Fruit fly (Drosophila melanogaster) whole organism, embryonic: ENCODE data around the gene shakB.

Experiments
- BtbVII ChIP-seq: fragments of 200-800 bp; sonication (Bioruptor generic); optimal IDR thresholded peaks from 3 replicates; lab custom pipeline; 2017; ENCODE audit warnings: missing biosample characterization, mild to moderate bottlenecking, missing genetic modification characterization
- Bteb2 ChIP-seq: fragments of 200-800 bp; sonication (Bioruptor generic); optimal IDR thresholded peaks from 2 replicates; lab custom pipeline; 2016; ENCODE audit warnings: missing biosample characterization, missing genetic modification characterization
- CG10321 ChIP-seq: fragments of 200-800 bp; sonication (Bioruptor generic); IDR thresholded peaks from 2 replicates; pipeline ENCODE4 v1.3.6; 2022; ENCODE audit warnings: missing biosample characterization, missing genetic modification characterization
- CG12071 ChIP-seq: fragments of 200-800 bp; sonication (Bioruptor generic); optimal IDR thresholded peaks from 3 replicates; lab custom pipeline; 2018; ENCODE audit warnings: missing biosample characterization, mild to moderate bottlenecking, missing genetic modification characterization
- CG15011 ChIP-seq: fragments of 200-800 bp; sonication (Bioruptor generic); optimal IDR thresholded peaks from 3 replicates; lab custom pipeline; 2018; ENCODE audit warnings: missing biosample characterization, mild to moderate bottlenecking, missing genetic modification characterization
- CG1529 ChIP-seq: fragments of 200-800 bp; sonication (Bioruptor generic); optimal IDR thresholded peaks from 3 replicates; lab custom pipeline; 2018; ENCODE audit warnings: missing biosample characterization, missing genetic modification characterization
- CG15479 ChIP-seq: fragments of 200-800 bp; sonication (Bioruptor generic); optimal IDR thresholded peaks from 3 replicates; lab custom pipeline; 2019; ENCODE audit warnings: missing biosample characterization, mild to moderate bottlenecking, missing genetic modification characterization, moderate library complexity
- CG17361 ChIP-seq: fragments of 200-800 bp; sonication (Bioruptor generic); IDR thresholded peaks from 3 replicates; pipeline ENCODE4 v1.3.6; 2022; ENCODE audit warnings: missing biosample characterization, missing genetic modification characterization
- CG2116 ChIP-seq: fragments of 200-800 bp; sonication (Bioruptor generic); optimal IDR thresholded peaks from 3 replicates; lab custom pipeline; 2018; ENCODE audit warnings: missing biosample characterization, mild to moderate bottlenecking, missing genetic modification characterization
- CG31441 ChIP-seq: fragments of 200-800 bp; sonication (Bioruptor generic); IDR thresholded peaks from 2 replicates; pipeline ENCODE4 v1.3.6; 2022; ENCODE audit warnings: missing biosample characterization, missing genetic modification characterization
- CG3726 ChIP-seq: fragments of 200-800 bp; sonication (Bioruptor generic); IDR thresholded peaks from 3 replicates; pipeline ENCODE4, ENCODE4 v1.3.6; 2022; ENCODE audit warnings: missing biosample characterization, missing genetic modification characterization
- CG42726 ChIP-seq: fragments of 200-800 bp; sonication (Bioruptor generic); IDR thresholded peaks from 2 replicates; pipeline ENCODE4 v1.3.6; 2022; ENCODE audit warnings: missing biosample characterization, missing genetic modification characterization; ENCODE audit not compliant: partially characterized antibody
- CG6791 ChIP-seq: fragments of 200-800 bp; sonication (Bioruptor generic); IDR thresholded peaks from 3 replicates; pipeline ENCODE4 v1.3.6; 2022; ENCODE audit warnings: missing biosample characterization, missing genetic modification characterization; ENCODE audit not compliant: partially characterized antibody
- CG7372 ChIP-seq: fragments of 200-800 bp; sonication (Bioruptor generic); IDR thresholded peaks from 2 replicates; pipeline ENCODE4 v1.3.6; 2022; ENCODE audit warnings: missing biosample characterization, missing genetic modification characterization
- CG7745 ChIP-seq: fragments of 200-800 bp; sonication (Bioruptor generic); optimal IDR thresholded peaks from 2 replicates; lab custom pipeline; 2018; ENCODE audit warnings: missing biosample characterization, mild to moderate bottlenecking, missing genetic modification characterization, moderate library complexity
- CG8290 ChIP-seq, 3 experiments: fragments of 200-800 bp; sonication (Bioruptor generic); optimal IDR thresholded peaks; 2 replicates each; lab custom pipeline; 2016 to 2019; ENCODE audit warnings: missing biosample characterization in 3 of 3, missing genetic modification characterization in 3 of 3, mild to moderate bottlenecking in 2 of 3, moderate library complexity in 1 of 3
- CG8388 ChIP-seq: fragments of 200-800 bp; sonication (Bioruptor generic); optimal IDR thresholded peaks from 2 replicates; lab custom pipeline; 2019; ENCODE audit warnings: missing biosample characterization, mild to moderate bottlenecking, missing genetic modification characterization, moderate library complexity
- Deaf1 ChIP-seq: fragments of 200-800 bp; optimal IDR thresholded peaks from 3 replicates; lab custom pipeline; 2019; ENCODE audit warnings: missing biosample characterization, mild to moderate bottlenecking, missing genetic modification characterization, moderate library complexity
- Dip2 ChIP-seq: fragments of 200-800 bp; sonication (Bioruptor generic); IDR thresholded peaks from 2 replicates; pipeline ENCODE4 v1.3.6; 2022; ENCODE audit warnings: missing biosample characterization, missing genetic modification characterization
- Dp ChIP-seq: fragments of 200-800 bp; sonication (Bioruptor generic); optimal IDR thresholded peaks from 2 replicates; lab custom pipeline; 2018; ENCODE audit warnings: missing biosample characterization, mild to moderate bottlenecking, missing genetic modification characterization, moderate library complexity
- HHEX ChIP-seq: fragments of 200-800 bp; sonication (Bioruptor generic); optimal IDR thresholded peaks from 3 replicates; lab custom pipeline; 2017; ENCODE audit warnings: missing biosample characterization, mild to moderate bottlenecking, missing genetic modification characterization, missing genetic modification reagents
- HLHmδ ChIP-seq: fragments of 200-800 bp; sonication (Bioruptor generic); optimal IDR thresholded peaks from 2 replicates; lab custom pipeline; 2018; ENCODE audit warnings: missing biosample characterization, mild to moderate bottlenecking, missing genetic modification characterization, moderate library complexity
- Hand ChIP-seq: fragments of 200-800 bp; sonication (Bioruptor generic); optimal IDR thresholded peaks from 2 replicates; lab custom pipeline; 2017; ENCODE audit warnings: mild to moderate bottlenecking, missing biosample characterization, missing genetic modification reagents, missing genetic modification characterization
- Hr3 ChIP-seq: fragments of 200-800 bp; sonication (Bioruptor generic); optimal IDR thresholded peaks from 3 replicates; lab custom pipeline; 2016; ENCODE audit warnings: missing biosample characterization, missing genetic modification characterization
- Meics ChIP-seq: fragments of 200-800 bp; sonication (Bioruptor generic); optimal IDR thresholded peaks from 2 replicates; lab custom pipeline; 2017; ENCODE audit warnings: missing biosample characterization, mild to moderate bottlenecking, missing genetic modification characterization
- Mes4 ChIP-seq: fragments of 200-800 bp; sonication (Bioruptor generic); optimal IDR thresholded peaks from 2 replicates; lab custom pipeline; 2016; ENCODE audit warnings: missing biosample characterization, missing genetic modification characterization
- Nf-YA ChIP-seq: fragments of 200-800 bp; sonication (Bioruptor generic); IDR thresholded peaks from 2 replicates; pipeline ENCODE4 v1.3.6; 2022; ENCODE audit warnings: missing biosample characterization, missing genetic modification characterization
- Ravus ChIP-seq: fragments of 200-800 bp; sonication (Bioruptor generic); IDR thresholded peaks from 2 replicates; pipeline ENCODE4 v1.3.6; 2022; ENCODE audit warnings: missing biosample characterization, missing genetic modification characterization
- Sry-β ChIP-seq: fragments of 200-800 bp; sonication (Bioruptor generic); optimal IDR thresholded peaks from 2 replicates; lab custom pipeline; 2018; ENCODE audit warnings: missing biosample characterization, mild to moderate bottlenecking, missing genetic modification characterization, moderate library complexity
- Ssrp ChIP-seq: fragments of 200-800 bp; sonication (Bioruptor generic); optimal IDR thresholded peaks from 2 replicates; lab custom pipeline; 2018; ENCODE audit warnings: missing biosample characterization, mild to moderate bottlenecking, missing genetic modification characterization, moderate library complexity
- TFAM ChIP-seq: fragments of 200-800 bp; sonication (Bioruptor generic); optimal IDR thresholded peaks from 2 replicates; lab custom pipeline; 2017; ENCODE audit warnings: missing biosample characterization, missing genetic modification characterization, inconsistent platforms
- Xbp1 ChIP-seq: fragments of 200-800 bp; sonication (Bioruptor generic); optimal IDR thresholded peaks from 3 replicates; lab custom pipeline; 2016; ENCODE audit warnings: missing biosample characterization, mild to moderate bottlenecking, missing genetic modification characterization
- ab ChIP-seq: fragments of 200-800 bp; sonication (Bioruptor generic); optimal IDR thresholded peaks from 2 replicates; lab custom pipeline; 2016; ENCODE audit warnings: missing biosample characterization, missing genetic modification characterization
- aop ChIP-seq: fragments of 200-800 bp; sonication (Bioruptor generic); IDR thresholded peaks from 2 replicates; pipeline ENCODE4 v1.3.6; 2022; ENCODE audit warnings: missing biosample characterization, missing genetic modification characterization
- ase ChIP-seq: fragments of 200-800 bp; sonication (Bioruptor generic); IDR thresholded peaks from 3 replicates; pipeline ENCODE4 v1.3.6; 2022; ENCODE audit warnings: missing biosample characterization, missing genetic modification characterization
- bowl ChIP-seq: fragments of 200-800 bp; sonication (Bioruptor generic); IDR thresholded peaks from 2 replicates; pipeline ENCODE4 v1.3.6; 2022; ENCODE audit warnings: missing biosample characterization, missing genetic modification characterization
- bsh ChIP-seq, 2 experiments: fragments of 200-800 bp; sonication (Bioruptor generic); optimal IDR thresholded peaks; 2 replicates each; lab custom pipeline; 2017 to 2018; ENCODE audit warnings: mild to moderate bottlenecking in 2 of 2, missing biosample characterization in 2 of 2, missing genetic modification characterization in 2 of 2, moderate library complexity in 1 of 2
- cato ChIP-seq: fragments of 200-800 bp; sonication (Bioruptor generic); optimal IDR thresholded peaks from 2 replicates; lab custom pipeline; 2016; ENCODE audit warnings: missing biosample characterization, missing genetic modification characterization, borderline replicate concordance
- chn ChIP-seq: fragments of 200-800 bp; sonication (Bioruptor generic); optimal IDR thresholded peaks from 2 replicates; lab custom pipeline; 2016; ENCODE audit warnings: missing biosample characterization, missing genetic modification characterization
- dati ChIP-seq: fragments of 200-800 bp; sonication (Bioruptor generic); IDR thresholded peaks from 2 replicates; pipeline ENCODE4 v1.3.6; 2022; ENCODE audit warnings: missing biosample characterization, missing genetic modification characterization
- disco-r ChIP-seq: fragments of 200-800 bp; sonication (Bioruptor generic); optimal IDR thresholded peaks from 2 replicates; lab custom pipeline; 2016; ENCODE audit warnings: missing biosample characterization, missing genetic modification characterization
- dmrt99B ChIP-seq: fragments of 200-800 bp; sonication (Bioruptor generic); optimal IDR thresholded peaks from 2 replicates; lab custom pipeline; 2018; ENCODE audit warnings: missing biosample characterization, mild to moderate bottlenecking, missing genetic modification characterization, moderate library complexity
- fd96Cb ChIP-seq: fragments of 200-800 bp; sonication (Bioruptor generic); optimal IDR thresholded peaks from 2 replicates; lab custom pipeline; 2018; ENCODE audit warnings: missing biosample characterization, mild to moderate bottlenecking, missing genetic modification characterization, moderate library complexity
- gem ChIP-seq: fragments of 200-800 bp; sonication (Bioruptor generic); optimal IDR thresholded peaks from 2 replicates; lab custom pipeline; 2019; ENCODE audit warnings: missing biosample characterization, mild to moderate bottlenecking, missing genetic modification characterization, moderate library complexity
- gro ChIP-seq: fragments of 200-800 bp; sonication (Bioruptor generic); optimal IDR thresholded peaks from 2 replicates; lab custom pipeline; 2016; ENCODE audit warnings: missing biosample characterization, missing genetic modification characterization
- kay ChIP-seq: fragments of 200-800 bp; sonication (Bioruptor generic); optimal IDR thresholded peaks from 2 replicates; lab custom pipeline; 2016; ENCODE audit warnings: missing biosample characterization, missing genetic modification characterization
- lilli ChIP-seq: fragments of 200-800 bp; sonication (Bioruptor generic); optimal IDR thresholded peaks from 3 replicates; lab custom pipeline; 2016; ENCODE audit warnings: missing biosample characterization, missing genetic modification characterization
- ssp ChIP-seq: fragments of 200-800 bp; sonication (Bioruptor generic); IDR thresholded peaks from 2 replicates; pipeline ENCODE4 v1.3.6; 2022; ENCODE audit warnings: missing biosample characterization, missing genetic modification characterization
- tin ChIP-seq: fragments of 200-800 bp; sonication (Bioruptor generic); optimal IDR thresholded peaks from 3 replicates; lab custom pipeline; 2016; ENCODE audit warnings: missing biosample characterization, missing genetic modification characterization
- toy ChIP-seq: fragments of 200-800 bp; sonication (Bioruptor generic); IDR thresholded peaks from 2 replicates; pipeline ENCODE4 v1.3.6; 2022; ENCODE audit warnings: missing biosample characterization, missing genetic modification characterization

shakB gene

DNA sequence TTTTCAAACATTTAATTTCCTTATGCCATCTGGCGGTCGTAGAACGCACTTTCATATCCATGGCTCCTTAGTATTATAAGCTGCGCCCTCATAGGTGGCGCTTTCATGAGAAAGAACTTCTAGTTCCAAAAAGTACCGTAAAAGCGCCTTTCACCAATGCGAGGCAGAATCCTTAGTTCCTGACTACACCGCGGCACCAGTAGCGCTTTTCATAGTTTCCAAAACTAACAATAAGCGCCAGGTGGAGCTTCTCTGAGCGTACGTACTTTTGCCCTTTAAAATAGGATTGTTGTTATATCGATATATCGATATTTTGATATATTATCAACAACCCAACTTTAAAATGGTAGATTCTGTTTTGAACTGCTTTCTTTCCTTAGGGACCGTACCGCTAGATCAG lies 166.4 kb downstream of the shakB start (continued):
- peak; percentile 81 for TF ChIP-seq Hr3 (GFP tag; lab: Kevin White, UChicago)
- TF ChIP-seq disco-r (GFP tag; lab: Kevin White, UChicago): peak; percentile 50
- TF ChIP-seq tin: peak; percentile 89
- TF ChIP-seq CG8388 (GFP tag; lab: Kevin White, UChicago): peak; percentile 32
- peak; percentile 82 for TF ChIP-seq lilli
- TF ChIP-seq bsh (GFP tag; optimal IDR thresholded peaks at IDR 0.05; lab: Kevin White, UChicago): peak in 1 of 2 experiments; percentile 71
- TF ChIP-seq CG7745: no peak
- peak; percentile 41; the same call in 1 of the 2 replicates for TF ChIP-seq CG10321 (GFP tag; lab: Robert Waterston, UW)
- TF ChIP-seq ase (GFP tag; lab: Robert Waterston, UW): peak; percentile 83; the same call in 2 of the 3 replicates
- peak; percentile 61 for TF ChIP-seq dmrt99B
- peak; percentile 41 for TF ChIP-seq Sry-β (GFP tag; lab: Kevin White, UChicago)
- peak; percentile 42 for TF ChIP-seq BtbVII (GFP tag; lab: Kevin White, UChicago)
- TF ChIP-seq HLHmδ (GFP tag; lab: Kevin White, UChicago): peak; percentile 25
- TF ChIP-seq ab (GFP tag; lab: Kevin White, UChicago): peak; percentile 34
- peak; percentile 77 for TF ChIP-seq Meics (GFP tag; lab: Kevin White, UChicago)
- TF ChIP-seq gem (tag; lab: Kevin White, UChicago): peak; percentile 75
- TF ChIP-seq gro (GFP tag; lab: Kevin White, UChicago): peak; percentile 45
- peak; percentile 37 for TF ChIP-seq Bteb2
- peak; percentile 73 for TF ChIP-seq ssp (GFP tag; lab: Robert Waterston, UW)
- TF ChIP-seq CG2116 (GFP tag; lab: Kevin White, UChicago): peak; percentile 69
- no peak for TF ChIP-seq bowl (GFP tag; lab: Robert Waterston, UW)
- peak; percentile 38 for TF ChIP-seq CG12071 (GFP tag; lab: Kevin White, UChicago)
- TF ChIP-seq Nf-YA (GFP tag; lab: Robert Waterston, UW): 0 out of 2 replicates have a peak, but pooled peaks have one; percentile 51
- peak; percentile 95 for TF ChIP-seq CG6791
- peak; percentile 80 for TF ChIP-seq HHEX (GFP tag; lab: Kevin White, UChicago)
- peak; percentile 29 for TF ChIP-seq kay
- peak; percentile 54 for TF ChIP-seq Dp (GFP tag; lab: Kevin White, UChicago)
- TF ChIP-seq CG31441 (GFP tag; lab: Robert Waterston, UW): peak; percentile 36; the same call in 1 of the 2 replicates
- peak; percentile 74; the same call in 2 of the 3 replicates for TF ChIP-seq CG17361 (GFP tag; lab: Robert Waterston, UW)
- TF ChIP-seq CG15011 (GFP tag; lab: Kevin White, UChicago): no peak
- no peak for TF ChIP-seq Hand (GFP tag; lab: Kevin White, UChicago)
- no peak for TF ChIP-seq CG15479
- TF ChIP-seq CG7372 (GFP tag; lab: Robert Waterston, UW): no peak; the same call in none of the 2 replicates
- peak; percentile 89 for TF ChIP-seq Xbp1 (GFP tag; lab: Kevin White, UChicago)
- peak; percentile 86 for TF ChIP-seq Dip2
- TF ChIP-seq CG42726: peak; percentile 80
- peak; percentile 39 for TF ChIP-seq Deaf1 (tag; lab: Kevin White, UChicago)
- TF ChIP-seq Ravus (GFP tag; lab: Robert Waterston, UW): peak; percentile 16
- no peak for TF ChIP-seq dati (GFP tag; lab: Robert Waterston, UW)
- TF ChIP-seq CG8290 (GFP tag; optimal IDR thresholded peaks at IDR 0.05; lab: Kevin White, UChicago): peak; percentile 97
- TF ChIP-seq CG8290 (tag; optimal IDR thresholded peaks at IDR 0.05; lab: Kevin White, UChicago): peak; percentile 78 to 85
- TF ChIP-seq CG1529: peak; percentile 51
- TF ChIP-seq CG3726 (GFP tag; lab: Robert Waterston, UW): peak; percentile 72; the same call in 1 of the 3 replicates
- peak; percentile 33 for TF ChIP-seq TFAM (GFP tag; lab: Kevin White, UChicago)
- TF ChIP-seq Ssrp: peak; percentile 33
- peak; percentile 78 for TF ChIP-seq chn
- no peak for TF ChIP-seq toy (GFP tag; lab: Robert Waterston, UW)
- TF ChIP-seq cato (GFP tag; lab: Kevin White, UChicago): peak; percentile 28
- TF ChIP-seq fd96Cb (tag; lab: Kevin White, UChicago): peak; percentile 57
- no peak for TF ChIP-seq aop (GFP tag; lab: Robert Waterston, UW)
- TF ChIP-seq Mes4: peak; percentile 74
